Fruit fly (Drosophila melanogaster) whole organism, prepupa: ENCODE data around the gene Hand.

Experiments used
- Blimp-1 ChIP-seq: fragments of 200-800 bp; sonication (Bioruptor generic); optimal IDR thresholded peaks from 3 replicates; lab custom pipeline; 2017; ENCODE audit warnings: missing biosample characterization, missing genetic modification characterization, mild to moderate bottlenecking, moderate library complexity, missing genetic modification reagents
- CG10669 ChIP-seq: fragments of 200-800 bp; sonication (Bioruptor generic); optimal IDR thresholded peaks from 3 replicates; lab custom pipeline; 2018; ENCODE audit warnings: missing biosample characterization, mild to moderate bottlenecking, missing genetic modification characterization, moderate library complexity
- CG11294 ChIP-seq: fragments of 200-800 bp; sonication (Bioruptor generic); IDR thresholded peaks from 2 replicates; pipeline ENCODE4 v1.3.6; 2022; ENCODE audit warnings: missing biosample characterization, missing genetic modification characterization
- CG11762 ChIP-seq: fragments of 200-800 bp; sonication (Bioruptor generic); optimal IDR thresholded peaks from 3 replicates; lab custom pipeline; 2016; ENCODE audit warnings: missing biosample characterization, missing genetic modification characterization; ENCODE audit not compliant: insufficient read depth
- CG11902 ChIP-seq: fragments of 200-800 bp; sonication (Bioruptor generic); optimal IDR thresholded peaks from 3 replicates; lab custom pipeline; 2016; ENCODE audit warnings: missing biosample characterization, missing genetic modification characterization
- CG15336 ChIP-seq: fragments of 200-800 bp; sonication (Bioruptor generic); IDR thresholded peaks from 2 replicates; pipeline ENCODE4 v1.3.6; 2022; ENCODE audit warnings: missing biosample characterization, missing genetic modification characterization
- CG1621 ChIP-seq: fragments of 200-800 bp; sonication (Bioruptor generic); optimal IDR thresholded peaks from 3 replicates; lab custom pipeline; 2018; ENCODE audit warnings: missing biosample characterization, mild to moderate bottlenecking, missing genetic modification characterization
- CG16779 ChIP-seq: fragments of 200-800 bp; sonication (Bioruptor generic); optimal IDR thresholded peaks from 3 replicates; lab custom pipeline; 2017; ENCODE audit warnings: missing biosample characterization, mild to moderate bottlenecking, missing genetic modification characterization
- CG34406 ChIP-seq: fragments of 200-800 bp; sonication (Bioruptor generic); optimal IDR thresholded peaks from 3 replicates; lab custom pipeline; 2016; ENCODE audit warnings: missing biosample characterization, missing genetic modification characterization
- CG3919 ChIP-seq: fragments of 200-800 bp; sonication (Bioruptor generic); optimal IDR thresholded peaks from 3 replicates; lab custom pipeline; 2016; ENCODE audit warnings: missing biosample characterization, missing genetic modification characterization
- CG4318 ChIP-seq: fragments of 200-800 bp; sonication (Bioruptor generic); optimal IDR thresholded peaks from 3 replicates; lab custom pipeline; 2017; ENCODE audit warnings: missing biosample characterization, mild to moderate bottlenecking, missing genetic modification characterization
- CG6163 ChIP-seq: fragments of 200-800 bp; sonication (Bioruptor generic); IDR thresholded peaks from 3 replicates; pipeline ENCODE4 v1.3.6; 2022; ENCODE audit warnings: missing biosample characterization, missing genetic modification characterization
- CG6276 ChIP-seq: fragments of 200-800 bp; sonication (Bioruptor generic); optimal IDR thresholded peaks from 2 replicates; lab custom pipeline; 2017; ENCODE audit warnings: missing biosample characterization, mild to moderate bottlenecking, missing genetic modification characterization
- CG6792 ChIP-seq: fragments of 200-800 bp; sonication (Bioruptor generic); optimal IDR thresholded peaks from 3 replicates; lab custom pipeline; 2016; ENCODE audit warnings: missing biosample characterization, missing genetic modification characterization
- CG6808 ChIP-seq: fragments of 200-800 bp; sonication (Bioruptor generic); optimal IDR thresholded peaks from 3 replicates; lab custom pipeline; 2017; ENCODE audit warnings: missing biosample characterization, missing genetic modification characterization, mild to moderate bottlenecking, moderate library complexity, missing genetic modification reagents
- CG6854 ChIP-seq: fragments of 200-800 bp; sonication (Bioruptor generic); optimal IDR thresholded peaks from 2 replicates; lab custom pipeline; 2017; ENCODE audit warnings: missing biosample characterization, mild to moderate bottlenecking, missing genetic modification characterization
- CG7368 ChIP-seq: fragments of 200-800 bp; sonication (Bioruptor generic); optimal IDR thresholded peaks from 3 replicates; lab custom pipeline; 2016; ENCODE audit warnings: missing biosample characterization, missing genetic modification characterization
- CG8119 ChIP-seq: fragments of 200-800 bp; sonication (Bioruptor generic); IDR thresholded peaks from 3 replicates; pipeline ENCODE4 v1.3.6; 2022; ENCODE audit warnings: missing biosample characterization, missing genetic modification characterization
- CG8319 ChIP-seq: fragments of 200-800 bp; sonication (Bioruptor generic); optimal IDR thresholded peaks from 3 replicates; lab custom pipeline; 2016; ENCODE audit warnings: missing biosample characterization, missing genetic modification characterization
- CG8632 ChIP-seq: fragments of 200-800 bp; sonication (Bioruptor generic); optimal IDR thresholded peaks from 3 replicates; lab custom pipeline; 2016; ENCODE audit warnings: missing biosample characterization, missing genetic modification characterization
- Eip78C ChIP-seq: fragments of 200-800 bp; sonication (Bioruptor generic); peaks from one replicate; lab custom pipeline; 2016; ENCODE audit warnings: missing biosample characterization, missing genetic modification characterization
- Eip93F ChIP-seq: fragments of 200-800 bp; sonication (Bioruptor generic); optimal IDR thresholded peaks from 2 replicates; lab custom pipeline; 2016; ENCODE audit warnings: missing biosample characterization, mild to moderate bottlenecking, missing genetic modification characterization
- Ets21C ChIP-seq: fragments of 200-800 bp; sonication (Bioruptor generic); optimal IDR thresholded peaks from 3 replicates; lab custom pipeline; 2016; ENCODE audit warnings: missing biosample characterization, missing genetic modification characterization
- Ets96B ChIP-seq: fragments of 200-800 bp; optimal IDR thresholded peaks from 2 replicates; lab custom pipeline; 2019; ENCODE audit warnings: missing biosample characterization, mild to moderate bottlenecking, missing genetic modification characterization, moderate library complexity
- Gug ChIP-seq: fragments of 200-800 bp; sonication (Bioruptor generic); IDR thresholded peaks from 2 replicates; pipeline ENCODE4 v1.3.6; 2022; ENCODE audit warnings: missing biosample characterization, missing genetic modification characterization
- Hr38 ChIP-seq: sonication (Bioruptor generic); optimal IDR thresholded peaks from 2 replicates; lab custom pipeline; 2016; ENCODE audit warnings: missing biosample characterization, missing genetic modification characterization
- Hr39 ChIP-seq: fragments of 200-800 bp; sonication (Bioruptor generic); optimal IDR thresholded peaks from 2 replicates; lab custom pipeline; 2016; ENCODE audit warnings: missing biosample characterization, missing genetic modification characterization
- Hr4 ChIP-seq: fragments of 200-800 bp; sonication (Bioruptor generic); optimal IDR thresholded peaks from 3 replicates; lab custom pipeline; 2016; ENCODE audit warnings: missing biosample characterization, missing genetic modification characterization
- Met ChIP-seq: fragments of 200-800 bp; sonication (Bioruptor generic); optimal IDR thresholded peaks from 3 replicates; lab custom pipeline; 2016; ENCODE audit warnings: missing biosample characterization, missing genetic modification characterization
- OdsH ChIP-seq: fragments of 200-800 bp; sonication (Bioruptor generic); optimal IDR thresholded peaks from 3 replicates; lab custom pipeline; 2016; ENCODE audit warnings: missing biosample characterization, missing genetic modification characterization
- Smox ChIP-seq: fragments of 200-800 bp; sonication (Bioruptor generic); optimal IDR thresholded peaks from 3 replicates; lab custom pipeline; 2016; ENCODE audit warnings: missing biosample characterization, missing genetic modification characterization
- Sox102F ChIP-seq: fragments of 200-800 bp; sonication (Bioruptor generic); optimal IDR thresholded peaks from 2 replicates; lab custom pipeline; 2016; ENCODE audit warnings: missing biosample characterization, mild to moderate bottlenecking, missing genetic modification characterization
- Sox15 ChIP-seq: fragments of 200-800 bp; sonication (Bioruptor generic); optimal IDR thresholded peaks from 3 replicates; lab custom pipeline; 2016; ENCODE audit warnings: missing biosample characterization, missing genetic modification characterization
- achi ChIP-seq: fragments of 200-800 bp; sonication (Bioruptor generic); optimal IDR thresholded peaks from 3 replicates; lab custom pipeline; 2016; ENCODE audit warnings: missing biosample characterization, missing genetic modification characterization
- acj6 ChIP-seq: fragments of 200-800 bp; sonication (Bioruptor generic); optimal IDR thresholded peaks from 3 replicates; lab custom pipeline; 2016; ENCODE audit warnings: missing biosample characterization, missing genetic modification characterization
- cyc ChIP-seq: fragments of 200-800 bp; sonication (Bioruptor generic); optimal IDR thresholded peaks from 3 replicates; lab custom pipeline; 2016; ENCODE audit warnings: missing biosample characterization, missing genetic modification characterization
- dac ChIP-seq: fragments of 200-800 bp; sonication (Bioruptor generic); optimal IDR thresholded peaks from 2 replicates; lab custom pipeline; 2017; ENCODE audit warnings: missing biosample characterization, mild to moderate bottlenecking, missing genetic modification characterization
- dsx ChIP-seq: fragments of 200-800 bp; optimal IDR thresholded peaks from 3 replicates; lab custom pipeline; 2019; ENCODE audit warnings: missing biosample characterization, mild to moderate bottlenecking, missing genetic modification characterization, moderate library complexity; ENCODE audit not compliant: poor library complexity, severe bottlenecking
- fd59A ChIP-seq: fragments of 200-800 bp; sonication (Bioruptor generic); optimal IDR thresholded peaks from 2 replicates; lab custom pipeline; 2017; ENCODE audit warnings: missing biosample characterization, mild to moderate bottlenecking, missing genetic modification characterization, missing genetic modification reagents
- fkh ChIP-seq: fragments of 200-800 bp; sonication (Bioruptor generic); optimal IDR thresholded peaks from 3 replicates; lab custom pipeline; 2017; ENCODE audit warnings: missing biosample characterization, mild to moderate bottlenecking, missing genetic modification characterization, moderate library complexity
- lz ChIP-seq: fragments of 200-800 bp; sonication (Bioruptor generic); optimal IDR thresholded peaks from 3 replicates; lab custom pipeline; 2016; ENCODE audit warnings: missing biosample characterization, missing genetic modification characterization
- net ChIP-seq: fragments of 200-800 bp; sonication (Bioruptor generic); optimal IDR thresholded peaks from 3 replicates; lab custom pipeline; 2016; ENCODE audit warnings: missing biosample characterization, missing genetic modification characterization
- pdm3 ChIP-seq: fragments of 200-800 bp; sonication (Bioruptor generic); optimal IDR thresholded peaks from 3 replicates; lab custom pipeline; 2016; ENCODE audit warnings: missing biosample characterization, missing genetic modification characterization
- salr ChIP-seq, 2 experiments: fragments of 200-800 bp; sonication (Bioruptor generic); optimal IDR thresholded peaks; 3 replicates each; lab custom pipeline; 2016 to 2018; ENCODE audit warnings: missing biosample characterization in 2 of 2, missing genetic modification characterization in 2 of 2, mild to moderate bottlenecking in 1 of 2
- spab ChIP-seq: fragments of 200-800 bp; sonication (Bioruptor generic); optimal IDR thresholded peaks from 2 replicates; lab custom pipeline; 2017; ENCODE audit warnings: missing biosample characterization, mild to moderate bottlenecking, missing genetic modification characterization, missing genetic modification reagents
- ss ChIP-seq, 2 experiments: fragments of 200-800 bp; sonication (Bioruptor generic); optimal IDR thresholded peaks; 2 replicates in 1 of 2; 3 replicates in 1 of 2; lab custom pipeline; 2017 to 2018; ENCODE audit warnings: mild to moderate bottlenecking in 2 of 2, missing biosample characterization in 2 of 2, missing genetic modification characterization in 2 of 2, moderate library complexity in 1 of 2
- svp ChIP-seq: fragments of 200-800 bp; sonication (Bioruptor generic); peaks from one replicate; lab custom pipeline; 2016; ENCODE audit warnings: missing biosample characterization, missing genetic modification characterization
- topi ChIP-seq: fragments of 200-800 bp; sonication (Bioruptor generic); optimal IDR thresholded peaks from 3 replicates; lab custom pipeline; 2016; ENCODE audit warnings: missing biosample characterization, missing genetic modification characterization

Gene Hand

dm6 chr2L:10339212-10339721 lies 44.1 kb upstream of the Hand start, which contains the start of gene SamDC (continued):
- no peak for TF ChIP-seq CG10669 (GFP tag; lab: Kevin White, UChicago)
- TF ChIP-seq fkh (GFP tag; lab: Kevin White, UChicago) = peak; percentile 78
- TF ChIP-seq CG15336 = peak; percentile 63
- TF ChIP-seq Hr38 = no peak
- no peak for TF ChIP-seq Sox15 (GFP tag; lab: Kevin White, UChicago)
- peak; percentile 8 for TF ChIP-seq Sox102F (GFP tag; lab: Kevin White, UChicago)
- TF ChIP-seq lz (GFP tag; lab: Kevin White, UChicago) = peak; percentile 15
- peak; percentile 73 for TF ChIP-seq Eip78C (GFP tag; lab: Kevin White, UChicago)
- peak; percentile 25 for TF ChIP-seq Eip93F (GFP tag; lab: Kevin White, UChicago)
- no peak for TF ChIP-seq Hr39 (GFP tag; lab: Kevin White, UChicago)
- peak; percentile 18 for TF ChIP-seq Met (GFP tag; lab: Kevin White, UChicago)
- no peak for TF ChIP-seq ss (GFP tag; optimal IDR thresholded peaks at IDR 0.05; lab: Kevin White, UChicago)
- TF ChIP-seq CG8632 (GFP tag; lab: Kevin White, UChicago) = no peak
- peak; percentile 37 for TF ChIP-seq topi (GFP tag; lab: Kevin White, UChicago)

- no peak for TF ChIP-seq CG6163 (GFP tag; lab: Robert Waterston, UW)
- no peak for TF ChIP-seq CG8319 (GFP tag; lab: Kevin White, UChicago)
- peak; percentile 34 for TF ChIP-seq CG1621 (tag; lab: Kevin White, UChicago)
- TF ChIP-seq OdsH (GFP tag; lab: Kevin White, UChicago) = no peak
- peak; percentile 98 for TF ChIP-seq fkh (GFP tag; lab: Kevin White, UChicago)
- TF ChIP-seq dsx (GFP tag; lab: Kevin White, UChicago) = peak; percentile 18
- no peak for TF ChIP-seq Hr38
- TF ChIP-seq CG3919 (GFP tag; lab: Kevin White, UChicago) = no peak
- TF ChIP-seq net (GFP tag; lab: Kevin White, UChicago) = no peak
- no peak for TF ChIP-seq fd59A (GFP tag; lab: Kevin White, UChicago)
- TF ChIP-seq ss (GFP tag; optimal IDR thresholded peaks at IDR 0.05; lab: Kevin White, UChicago) = peak in 1 of 2 experiments; percentile 81
- peak; percentile 27 for TF ChIP-seq acj6 (GFP tag; lab: Kevin White, UChicago)
- TF ChIP-seq achi (GFP tag; lab: Kevin White, UChicago) = peak; percentile 32
- no peak for TF ChIP-seq salr (GFP tag; optimal IDR thresholded peaks at IDR 0.05; lab: Kevin White, UChicago)
- TF ChIP-seq spab = no peak
- TF ChIP-seq cyc (GFP tag; lab: Kevin White, UChicago) = no peak
- TF ChIP-seq CG6792 (GFP tag; lab: Kevin White, UChicago) = no peak
- peak; percentile 58; the same call in 2 of the 3 replicates for TF ChIP-seq CG8119 (GFP tag; lab: Robert Waterston, UW)
- no peak for TF ChIP-seq CG16779 (tag; lab: Kevin White, UChicago)
- TF ChIP-seq Eip93F (GFP tag; lab: Kevin White, UChicago) = peak; percentile 23
- TF ChIP-seq CG6808 (GFP tag; lab: Kevin White, UChicago) = no peak
- TF ChIP-seq Ets96B (tag; lab: Kevin White, UChicago) = peak; percentile 9
- peak; percentile 38 for TF ChIP-seq Met (GFP tag; lab: Kevin White, UChicago)
- no peak for TF ChIP-seq Smox
- TF ChIP-seq CG34406 = no peak
- no peak for TF ChIP-seq Ets21C (GFP tag; lab: Kevin White, UChicago)
- TF ChIP-seq Blimp-1 (GFP tag; lab: Kevin White, UChicago) = no peak
- peak; percentile 61 for TF ChIP-seq CG6854 (GFP tag; lab: Kevin White, UChicago)
- TF ChIP-seq pdm3 (GFP tag; lab: Kevin White, UChicago) = peak; percentile 14
- no peak for TF ChIP-seq CG11294 (GFP tag; lab: Robert Waterston, UW)
- peak; percentile 66 for TF ChIP-seq CG15336
- no peak for TF ChIP-seq CG7368 (GFP tag; lab: Kevin White, UChicago)
- TF ChIP-seq CG8632 (GFP tag; lab: Kevin White, UChicago) = no peak
- no peak for TF ChIP-seq Hr39 (GFP tag; lab: Kevin White, UChicago)
- TF ChIP-seq Sox15 (GFP tag; lab: Kevin White, UChicago) = no peak
- TF ChIP-seq CG11762 (GFP tag; lab: Kevin White, UChicago) = no peak
- TF ChIP-seq CG11902 (GFP tag; lab: Kevin White, UChicago) = no peak
- no peak for TF ChIP-seq Gug (GFP tag; lab: Robert Waterston, UW)
- TF ChIP-seq Hr4 (GFP tag; lab: Kevin White, UChicago) = peak; percentile 24
- TF ChIP-seq dac (GFP tag; lab: Kevin White, UChicago) = no peak
- peak; percentile 73 for TF ChIP-seq svp (GFP tag; lab: Kevin White, UChicago)
- TF ChIP-seq CG6276 (GFP tag; lab: Kevin White, UChicago) = no peak
- no peak for TF ChIP-seq CG4318
Measured at dm6 chr2L:10334854-10335277, 39.7 kb upstream of the Hand start.
